Fruit fly (Drosophila melanogaster) whole organism, wandering third instar larva: ENCODE data around the gene Nos.
A peak's percentile ranks its signal among the peaks of the same experiment; 100 is the strongest.

ENCODE experiments used
- CG32264 ChIP-seq: fragments of 200-800 bp; sonication (Bioruptor generic); optimal IDR thresholded peaks from 2 replicates; lab custom pipeline; 2016; ENCODE audit warnings: missing biosample characterization, missing genetic modification characterization
- CrebA ChIP-seq: fragments of 200-800 bp; sonication (Bioruptor generic); optimal IDR thresholded peaks from 2 replicates; lab custom pipeline; 2016; ENCODE audit warnings: missing biosample characterization, mild to moderate bottlenecking, missing genetic modification characterization, borderline replicate concordance
- Dfd ChIP-seq: fragments of >200 bp; optimal IDR thresholded peaks from 2 replicates; lab custom pipeline; 2017; ENCODE audit warnings: missing biosample characterization, missing genetic modification characterization
- GATAd ChIP-seq: sonication (Bioruptor generic); optimal IDR thresholded peaks from 2 replicates; lab custom pipeline; 2016; ENCODE audit warnings: missing biosample characterization, missing genetic modification characterization
- HLH106 ChIP-seq: fragments of 200-800 bp; optimal IDR thresholded peaks from 3 replicates; lab custom pipeline; 2019; ENCODE audit warnings: missing biosample characterization, mild to moderate bottlenecking, missing genetic modification characterization, moderate library complexity
- Hr78 ChIP-seq: fragments of >200 bp; optimal IDR thresholded peaks from 2 replicates; lab custom pipeline; 2017; ENCODE audit warnings: missing biosample characterization, missing genetic modification characterization
- Hr83 ChIP-seq: fragments of 200-300 bp; sonication (Bioruptor generic); optimal IDR thresholded peaks from 2 replicates; lab custom pipeline; 2016; ENCODE audit warnings: missing biosample characterization, mild to moderate bottlenecking, missing genetic modification characterization, moderate library complexity; ENCODE audit not compliant: poor library complexity, severe bottlenecking
- Jra ChIP-seq: sonication (Bioruptor generic); optimal IDR thresholded peaks from 2 replicates; lab custom pipeline; 2016; ENCODE audit warnings: missing biosample characterization, missing genetic modification characterization
- Mio ChIP-seq: sonication (Bioruptor generic); optimal IDR thresholded peaks from 2 replicates; lab custom pipeline; 2016; ENCODE audit warnings: missing biosample characterization, missing genetic modification characterization
- Myc ChIP-seq: fragments of >200 bp; optimal IDR thresholded peaks from 2 replicates; lab custom pipeline; 2017
- N ChIP-seq: fragments of >200 bp; optimal IDR thresholded peaks from 2 replicates; lab custom pipeline; 2018; ENCODE audit warnings: missing biosample characterization, missing external identifiers, missing genetic modification characterization
- OdsH ChIP-seq: fragments of 200-800 bp; sonication (Bioruptor generic); optimal IDR thresholded peaks from 2 replicates; lab custom pipeline; 2016; ENCODE audit warnings: missing biosample characterization, mild to moderate bottlenecking, missing genetic modification characterization
- Rel ChIP-seq, 2 experiments: fragments of 200-800 bp; sonication (Bioruptor generic) in 1 of 2; optimal IDR thresholded peaks; 2 replicates in 1 of 2; 3 replicates in 1 of 2; lab custom pipeline; 2016 to 2019; ENCODE audit warnings: mild to moderate bottlenecking in 2 of 2, missing biosample characterization in 2 of 2, missing genetic modification characterization in 2 of 2, moderate library complexity in 1 of 2
- Sp1 ChIP-seq: fragments of 200-800 bp; sonication (Bioruptor generic); optimal IDR thresholded peaks from 3 replicates; lab custom pipeline; 2019; ENCODE audit warnings: missing biosample characterization, mild to moderate bottlenecking, missing genetic modification characterization, moderate library complexity
- Vsx2 ChIP-seq: fragments of 200-300, 225-300 bp; sonication (Bioruptor generic); optimal IDR thresholded peaks from 2 replicates; lab custom pipeline; 2018; ENCODE audit warnings: missing biosample characterization, missing genetic modification characterization; ENCODE audit not compliant: partially characterized antibody
- br ChIP-seq: fragments of 200-800 bp; sonication (Bioruptor generic); optimal IDR thresholded peaks from 2 replicates; lab custom pipeline; 2016; ENCODE audit warnings: missing biosample characterization, missing genetic modification characterization
- brk ChIP-seq: fragments of 200-800 bp; sonication (Bioruptor generic); optimal IDR thresholded peaks from 2 replicates; lab custom pipeline; 2016; ENCODE audit warnings: missing biosample characterization, mild to moderate bottlenecking, missing genetic modification characterization
- dl ChIP-seq, 2 experiments: fragments of 175-275, 200-275 bp in 1 of 2; fragments of 200-275 bp in 1 of 2; sonication (Bioruptor generic); optimal IDR thresholded peaks; lab custom pipeline; 2018; ENCODE audit warnings: mild to moderate bottlenecking in 2 of 2, missing biosample characterization in 2 of 2, missing genetic modification characterization in 2 of 2, moderate library complexity in 2 of 2; ENCODE audit not compliant: partially characterized antibody in 2 of 2, insufficient read depth in 1 of 2
- dmrt93B ChIP-seq: fragments of 200-800 bp; sonication (Bioruptor generic); optimal IDR thresholded peaks from 2 replicates; lab custom pipeline; 2018; ENCODE audit warnings: missing biosample characterization, mild to moderate bottlenecking, missing genetic modification characterization
- dsf ChIP-seq: sonication (Bioruptor generic); optimal IDR thresholded peaks from 2 replicates; lab custom pipeline; 2016; ENCODE audit warnings: missing biosample characterization, missing genetic modification characterization, borderline replicate concordance
- ey ChIP-seq: fragments of 200-800 bp; sonication (Bioruptor generic); optimal IDR thresholded peaks from 2 replicates; lab custom pipeline; 2016; ENCODE audit warnings: missing biosample characterization, missing genetic modification characterization
- foxo ChIP-seq, 2 experiments: fragments of 200-800 bp; sonication (Bioruptor generic); optimal IDR thresholded peaks; 2 replicates in 1 of 2; 3 replicates in 1 of 2; lab custom pipeline; 2016 to 2017; ENCODE audit warnings: missing biosample characterization in 2 of 2, missing genetic modification characterization in 2 of 2
- fru ChIP-seq: fragments of 200-800 bp; sonication (Bioruptor generic); optimal IDR thresholded peaks from 3 replicates; lab custom pipeline; 2016; ENCODE audit warnings: missing biosample characterization, mild to moderate bottlenecking, missing genetic modification characterization
- h ChIP-seq: fragments of 200-800 bp; sonication (Bioruptor generic); optimal IDR thresholded peaks from 3 replicates; lab custom pipeline; 2016; ENCODE audit warnings: missing biosample characterization, mild to moderate bottlenecking, missing genetic modification characterization
- jim ChIP-seq: fragments of 175-275, 200-325 bp; sonication (Bioruptor generic); optimal IDR thresholded peaks from 2 replicates; lab custom pipeline; 2016; ENCODE audit warnings: missing biosample characterization, mild to moderate bottlenecking, missing genetic modification characterization
- lola ChIP-seq: fragments of >200 bp; optimal IDR thresholded peaks from 2 replicates; lab custom pipeline; 2017; ENCODE audit warnings: missing biosample characterization, missing genetic modification characterization
- pan ChIP-seq: fragments of >200 bp; optimal IDR thresholded peaks from 2 replicates; lab custom pipeline; 2017
- psq ChIP-seq: fragments of 200-800 bp; sonication (Bioruptor generic); optimal IDR thresholded peaks from 3 replicates; lab custom pipeline; 2017; ENCODE audit warnings: missing biosample characterization, mild to moderate bottlenecking, missing genetic modification characterization, moderate library complexity
- rgr ChIP-seq: fragments of 200-800 bp; sonication (Bioruptor generic); optimal IDR thresholded peaks from 3 replicates; lab custom pipeline; 2016; ENCODE audit warnings: missing biosample characterization, mild to moderate bottlenecking, missing genetic modification characterization
- sage ChIP-seq: fragments of 200-800 bp; sonication (Bioruptor generic); optimal IDR thresholded peaks from 2 replicates; lab custom pipeline; 2016; ENCODE audit warnings: missing biosample characterization, mild to moderate bottlenecking, missing genetic modification characterization
- usp ChIP-seq: fragments of >200 bp; optimal IDR thresholded peaks from 2 replicates; lab custom pipeline; 2017; ENCODE audit warnings: missing biosample characterization, missing genetic modification characterization
- woc ChIP-seq: sonication (Bioruptor generic); optimal IDR thresholded peaks from 2 replicates; lab custom pipeline; 2016; ENCODE audit warnings: missing biosample characterization, mild to moderate bottlenecking, missing genetic modification characterization

Gene Nos

dm6 chr2L:10851336-10851862 lies 14.1 kb upstream of the Nos start:
- TF ChIP-seq Mio (GFP tag; lab: Kevin White, UChicago) (no peak), lola (GFP tag; lab: Kevin White, UChicago) (no peak), Jra (GFP tag; lab: Kevin White, UChicago) (no peak), dl (GFP tag; optimal IDR thresholded peaks at IDR 0.05; lab: Kevin White, UChicago; ENCODE audit: insufficient read depth in 1 of 2, partially characterized antibody in 2 of 2) (no peak), CG32264 (GFP tag; lab: Kevin White, UChicago) (no peak), ey (no peak), Hr78 (GFP tag; lab: Kevin White, UChicago) (no peak)

dm6 chr2L:10850320-10850990 lies 13.1 kb upstream of the Nos start, which contains the start of gene porin:
TSS of gene porin (minus strand) at chr2L:10850848.
- TF ChIP-seq Rel (GFP tag; optimal IDR thresholded peaks at IDR 0.05; lab: Kevin White, UChicago) (no peak), Rel (tag; optimal IDR thresholded peaks at IDR 0.05; lab: Kevin White, UChicago) (peak; percentile 52), Vsx2 (peak; percentile 26), N (no peak), usp (GFP tag; lab: Kevin White, UChicago) (no peak), foxo (GFP tag; optimal IDR thresholded peaks at IDR 0.05; lab: Kevin White, UChicago) (peak in 1 of 2 experiments; percentile 39), pan (lab: Kevin White, UChicago) (no peak), brk (no peak), Jra (GFP tag; lab: Kevin White, UChicago) (peak; percentile 25), Myc (lab: Kevin White, UChicago) (peak; percentile 3), CrebA (GFP tag; lab: Kevin White, UChicago) (no peak), Sp1 (GFP tag; lab: Kevin White, UChicago) (peak; percentile 34), fru (GFP tag; lab: Kevin White, UChicago) (peak; percentile 18), dsf (GFP tag; lab: Kevin White, UChicago) (no peak), ey (no peak), h (peak; percentile 27), psq (GFP tag; lab: Kevin White, UChicago) (peak; percentile 78), rgr (GFP tag; lab: Kevin White, UChicago) (peak; percentile 8), br (GFP tag; lab: Kevin White, UChicago) (peak; percentile 13), jim (GFP tag; lab: Kevin White, UChicago) (no peak), OdsH (GFP tag; lab: Kevin White, UChicago) (no peak), Dfd (GFP tag; lab: Kevin White, UChicago) (no peak), Hr83 (GFP tag; lab: Kevin White, UChicago) (no peak)

dm6 chr2L:10849511-10850191 lies 12.3 kb upstream of the Nos start, which contains the start of gene SmydA-3:
TSS of gene SmydA-3 (plus strand) at chr2L:10850141.
- TF ChIP-seq br (GFP tag; lab: Kevin White, UChicago), result no peak
- no peak for TF ChIP-seq dsf (GFP tag; lab: Kevin White, UChicago)
- TF ChIP-seq OdsH (GFP tag; lab: Kevin White, UChicago), result peak; percentile 3
- TF ChIP-seq Jra (GFP tag; lab: Kevin White, UChicago), result no peak
- no peak for TF ChIP-seq HLH106 (tag; lab: Kevin White, UChicago)
- no peak for TF ChIP-seq psq (GFP tag; lab: Kevin White, UChicago)
- TF ChIP-seq foxo (GFP tag; optimal IDR thresholded peaks at IDR 0.05; lab: Kevin White, UChicago), result peak in 1 of 2 experiments; percentile 37
- no peak for TF ChIP-seq dmrt93B (GFP tag; lab: Kevin White, UChicago)
- TF ChIP-seq brk, result no peak
- peak; percentile 18 for TF ChIP-seq h
- TF ChIP-seq rgr (GFP tag; lab: Kevin White, UChicago), result peak; percentile 9
- TF ChIP-seq woc (GFP tag; lab: Kevin White, UChicago), result no peak

- no peak for TF ChIP-seq N
- no peak for TF ChIP-seq pan (lab: Kevin White, UChicago)
- no peak for TF ChIP-seq Rel (GFP tag; optimal IDR thresholded peaks at IDR 0.05; lab: Kevin White, UChicago)
- no peak for TF ChIP-seq Rel (tag; optimal IDR thresholded peaks at IDR 0.05; lab: Kevin White, UChicago)
- TF ChIP-seq foxo (GFP tag; optimal IDR thresholded peaks at IDR 0.05; lab: Kevin White, UChicago), result no peak
- no peak for TF ChIP-seq CG32264 (GFP tag; lab: Kevin White, UChicago)
- no peak for TF ChIP-seq sage (GFP tag; lab: Kevin White, UChicago)
- TF ChIP-seq dl (GFP tag; optimal IDR thresholded peaks at IDR 0.05; lab: Kevin White, UChicago; ENCODE audit: insufficient read depth in 1 of 2, partially characterized antibody in 2 of 2), result no peak
- TF ChIP-seq Sp1 (GFP tag; lab: Kevin White, UChicago), result no peak
- no peak for TF ChIP-seq Myc (lab: Kevin White, UChicago)
- no peak for TF ChIP-seq CrebA (GFP tag; lab: Kevin White, UChicago)
- no peak for TF ChIP-seq dmrt93B (GFP tag; lab: Kevin White, UChicago)
- TF ChIP-seq dsf (GFP tag; lab: Kevin White, UChicago), result no peak
- no peak for TF ChIP-seq GATAd (GFP tag; lab: Kevin White, UChicago)
- TF ChIP-seq fru (GFP tag; lab: Kevin White, UChicago), result no peak
Observed at dm6 chr2L:10846944-10847343, 9.6 kb upstream of the Nos start, which contains the start of gene Porin2. TSS of gene Porin2 (minus strand) at chr2L:10847044.
